Worm (Caenorhabditis elegans) whole organism, mixed stage, embryonic: Measurements from ENCODE around the gene T25F10.3.

Source experiments
- M03D4.4 ChIP-seq: sonication (generic microtip); optimal IDR thresholded peaks from 2 replicates; lab custom pipeline; 2017; ENCODE audit warnings: mild to moderate bottlenecking, missing genetic modification characterization, missing compliant biosample characterization
- bed-3 ChIP-seq: fragments of 200-800 bp; sonication (Bioruptor generic); optimal IDR thresholded peaks from 3 replicates; lab custom pipeline; 2018; ENCODE audit warnings: mild to moderate bottlenecking, missing genetic modification characterization, moderate library complexity, missing compliant biosample characterization
- ceh-39 ChIP-seq: fragments of 150-350 bp; optimal IDR thresholded peaks from 2 replicates; lab custom pipeline; 2014; ENCODE audit warnings: missing biosample characterization, missing genetic modification characterization
- ceh-43 ChIP-seq: fragments of 200-800 bp; sonication (Bioruptor generic); optimal IDR thresholded peaks from 2 replicates; lab custom pipeline; 2018; ENCODE audit warnings: mild to moderate bottlenecking, missing genetic modification characterization, moderate library complexity, missing compliant biosample characterization
- ceh-83 ChIP-seq: fragments of 200-800 bp; sonication (Bioruptor generic); optimal IDR thresholded peaks from 2 replicates; lab custom pipeline; 2018; ENCODE audit warnings: mild to moderate bottlenecking, missing genetic modification characterization, missing compliant biosample characterization
- ces-1 ChIP-seq: fragments of 150-350 bp; optimal IDR thresholded peaks from 2 replicates; lab custom pipeline; 2014; ENCODE audit warnings: missing biosample characterization, missing genetic modification reagents, missing genetic modification characterization
- cnd-1 ChIP-seq: fragments of 200-800 bp; sonication (Bioruptor generic); optimal IDR thresholded peaks from 2 replicates; lab custom pipeline; 2018; ENCODE audit warnings: mild to moderate bottlenecking, missing genetic modification characterization, missing compliant biosample characterization
- drap-1 ChIP-seq: fragments of 200-800 bp; sonication (Bioruptor generic); optimal IDR thresholded peaks from 3 replicates; lab custom pipeline; 2018; ENCODE audit warnings: mild to moderate bottlenecking, missing genetic modification characterization, missing compliant biosample characterization
- elt-1 ChIP-seq: sonication (generic microtip); optimal IDR thresholded peaks from 2 replicates; lab custom pipeline; 2017; ENCODE audit warnings: missing genetic modification characterization, mild to moderate bottlenecking, missing compliant biosample characterization, antibody characterized with exemption, moderate library complexity, borderline replicate concordance; ENCODE audit not compliant: insufficient read depth
- elt-3 ChIP-seq: fragments of 150-350 bp; optimal IDR thresholded peaks from 2 replicates; lab custom pipeline; 2014; ENCODE audit warnings: missing biosample characterization, missing genetic modification characterization
- ham-2 ChIP-seq: fragments of 200-800 bp; sonication (Bioruptor generic); optimal IDR thresholded peaks from 2 replicates; lab custom pipeline; 2018; ENCODE audit warnings: mild to moderate bottlenecking, missing genetic modification characterization, missing compliant biosample characterization
- hlh-1 ChIP-seq: fragments of 150-350 bp; optimal IDR thresholded peaks from 2 replicates; lab custom pipeline; 2014; ENCODE audit warnings: missing biosample characterization, missing genetic modification reagents, missing genetic modification characterization
- lin-13 ChIP-seq: fragments of 150-350 bp; optimal IDR thresholded peaks from 2 replicates; lab custom pipeline; 2014; ENCODE audit warnings: missing biosample characterization, missing genetic modification characterization
- lin-32 ChIP-seq: fragments of 200-800 bp; sonication (Bioruptor generic); optimal IDR thresholded peaks from 2 replicates; lab custom pipeline; 2018; ENCODE audit warnings: mild to moderate bottlenecking, missing genetic modification characterization, missing compliant biosample characterization
- lsy-2 ChIP-seq: fragments of 150-350 bp; optimal IDR thresholded peaks from 2 replicates; lab custom pipeline; 2014; ENCODE audit warnings: missing biosample characterization, missing genetic modification characterization
- mab-5 ChIP-seq: fragments of 150-350 bp; optimal IDR thresholded peaks from 2 replicates; lab custom pipeline; 2014; ENCODE audit warnings: missing biosample characterization, missing genetic modification characterization
- mls-2 ChIP-seq: sonication (generic microtip); optimal IDR thresholded peaks from 2 replicates; lab custom pipeline; 2016; ENCODE audit warnings: mild to moderate bottlenecking, missing genetic modification characterization, moderate library complexity, missing compliant biosample characterization
- nhr-12 ChIP-seq: fragments of 150-350 bp; optimal IDR thresholded peaks from 2 replicates; lab custom pipeline; 2014; ENCODE audit warnings: missing biosample characterization, missing genetic modification characterization
- nhr-2 ChIP-seq: fragments of 150-350 bp; optimal IDR thresholded peaks from 2 replicates; lab custom pipeline; 2014; ENCODE audit warnings: missing biosample characterization, missing genetic modification characterization
- nhr-237 ChIP-seq: fragments of 150-350 bp; optimal IDR thresholded peaks from 2 replicates; lab custom pipeline; 2014; ENCODE audit warnings: missing biosample characterization, missing genetic modification characterization
- nhr-28 ChIP-seq: fragments of 150-350 bp; optimal IDR thresholded peaks from 2 replicates; lab custom pipeline; 2014; ENCODE audit warnings: missing biosample characterization, missing genetic modification characterization
- pha-4 ChIP-seq: fragments of 150-350 bp; optimal IDR thresholded peaks from 2 replicates; lab custom pipeline; 2018; ENCODE audit warnings: missing biosample characterization, missing genetic modification reagents, missing genetic modification characterization
- sem-2 ChIP-seq: fragments of 200-800 bp; sonication (Bioruptor generic); optimal IDR thresholded peaks from 2 replicates; lab custom pipeline; 2018; ENCODE audit warnings: mild to moderate bottlenecking, missing genetic modification characterization, missing compliant biosample characterization
- snpc-4 ChIP-seq: fragments of 150-350 bp; optimal IDR thresholded peaks from 2 replicates; lab custom pipeline; 2014; ENCODE audit warnings: missing biosample characterization, missing genetic modification characterization
- sptf-1 ChIP-seq: sonication (generic microtip); optimal IDR thresholded peaks from 2 replicates; lab custom pipeline; 2017; ENCODE audit warnings: mild to moderate bottlenecking, missing genetic modification characterization, moderate library complexity, missing compliant biosample characterization
- tbx-8 ChIP-seq: fragments of 200-800 bp; sonication (Bioruptor generic); optimal IDR thresholded peaks from 2 replicates; lab custom pipeline; 2018; ENCODE audit warnings: mild to moderate bottlenecking, missing genetic modification characterization, moderate library complexity, missing compliant biosample characterization
- unc-120 ChIP-seq: sonication (generic microtip); optimal IDR thresholded peaks from 2 replicates; lab custom pipeline; 2017; ENCODE audit warnings: missing genetic modification characterization, missing compliant biosample characterization; ENCODE audit not compliant: poor library complexity, severe bottlenecking
- unc-39 ChIP-seq: fragments of 150-350 bp; optimal IDR thresholded peaks from 2 replicates; lab custom pipeline; 2014; ENCODE audit warnings: missing biosample characterization, missing genetic modification characterization
- unc-62 ChIP-seq: fragments of 150-350 bp; optimal IDR thresholded peaks from 2 replicates; lab custom pipeline; 2014; ENCODE audit warnings: missing biosample characterization, missing genetic modification reagents, missing genetic modification characterization
- zip-8 ChIP-seq: fragments of 150-350 bp; optimal IDR thresholded peaks from 2 replicates; lab custom pipeline; 2014; ENCODE audit warnings: missing biosample characterization, missing genetic modification characterization
- ztf-11 ChIP-seq: fragments of 150-350 bp; optimal IDR thresholded peaks from 2 replicates; lab custom pipeline; 2014; ENCODE audit warnings: missing biosample characterization, missing genetic modification characterization

Gene T25F10.3

ce11 chrV:6784853-6785492, 40.1 kb downstream of the T25F10.3 start, which contains the start of the genes spn-4 and spe-39 (continued):
- TF ChIP-seq pha-4 (tag; lab: Kevin White, UChicago) (no peak), snpc-4 (tag; lab: Kevin White, UChicago) (no peak)

ce11 chrV:6787906-6788430, 43.1 kb downstream of the T25F10.3 start, which contains the start of gene ZC404.2:
Gene ZC404.2 (plus strand): TSS chrV:6787952.
- TF ChIP-seq mls-2 (no peak), nhr-237 (tag; lab: Kevin White, UChicago) (no peak), cnd-1 (tag; lab: Kevin White, UChicago) (no peak), sptf-1 (tag; lab: Kevin White, UChicago) (no peak), pha-4 (tag; lab: Kevin White, UChicago) (no peak), elt-3 (tag; lab: Kevin White, UChicago) (no peak), bed-3 (GFP tag; lab: Kevin White, UChicago) (no peak), ceh-83 (GFP tag; lab: Kevin White, UChicago) (no peak), tbx-8 (GFP tag; lab: Kevin White, UChicago) (no peak), M03D4.4 (tag; lab: Kevin White, UChicago) (no peak), unc-120 (tag; lab: Kevin White, UChicago) (no peak)

ce11 chrV:6792565-6792964, 47.7 kb downstream of the T25F10.3 start, which contains the start of gene gck-2:
Gene gck-2 (minus strand): TSS chrV:6792665.
- no peak for TF ChIP-seq hlh-1 (tag; lab: Kevin White, UChicago)
- TF ChIP-seq unc-120 (tag; lab: Kevin White, UChicago), result no peak
- no peak for TF ChIP-seq lin-13 (tag; lab: Kevin White, UChicago)
- TF ChIP-seq nhr-237 (tag; lab: Kevin White, UChicago), result no peak
- TF ChIP-seq ztf-11 (tag; lab: Kevin White, UChicago), result no peak
- no peak for TF ChIP-seq nhr-2
- TF ChIP-seq sem-2, result no peak
- no peak for TF ChIP-seq cnd-1 (tag; lab: Kevin White, UChicago)
- TF ChIP-seq ceh-83 (GFP tag; lab: Kevin White, UChicago), result no peak
- TF ChIP-seq bed-3 (GFP tag; lab: Kevin White, UChicago), result no peak
- no peak for TF ChIP-seq lsy-2
- TF ChIP-seq sptf-1 (tag; lab: Kevin White, UChicago), result no peak
- TF ChIP-seq mls-2, result no peak
- no peak for TF ChIP-seq ceh-39 (tag; lab: Kevin White, UChicago)
- no peak for TF ChIP-seq mab-5 (tag; lab: Kevin White, UChicago)
- no peak for TF ChIP-seq zip-8 (tag; lab: Kevin White, UChicago)
- no peak for TF ChIP-seq ham-2 (GFP tag; lab: Kevin White, UChicago)
- TF ChIP-seq unc-39, result no peak
- TF ChIP-seq lin-32, result no peak

ce11 chrV:6792973-6793372, 48.1 kb downstream of the T25F10.3 start:
- TF ChIP-seq ham-2 (GFP tag; lab: Kevin White, UChicago) (no peak), elt-1 (tag; lab: Kevin White, UChicago) (no peak), nhr-28 (tag; lab: Kevin White, UChicago) (no peak)

ce11 chrV:6793744-6794239, 48.9 kb downstream of the T25F10.3 start, which contains the start of gene ZC404.1:
Gene ZC404.1 (plus strand): TSS chrV:6794189.
- TF ChIP-seq ceh-83 (GFP tag; lab: Kevin White, UChicago) (no peak), drap-1 (no peak), nhr-12 (tag; lab: Kevin White, UChicago) (no peak), unc-62 (GFP tag; lab: Kevin White, UChicago) (no peak), ztf-11 (tag; lab: Kevin White, UChicago) (no peak), hlh-1 (tag; lab: Kevin White, UChicago) (no peak), unc-39 (no peak), ceh-39 (tag; lab: Kevin White, UChicago) (no peak), nhr-2 (no peak), zip-8 (tag; lab: Kevin White, UChicago) (no peak), ces-1 (GFP tag; lab: Kevin White, UChicago) (no peak), nhr-28 (tag; lab: Kevin White, UChicago) (no peak), tbx-8 (GFP tag; lab: Kevin White, UChicago) (no peak), ceh-43 (GFP tag; lab: Kevin White, UChicago) (no peak), unc-120 (tag; lab: Kevin White, UChicago) (no peak)
